1 fruit fly cellular context compared by ENCODE assay signal in the genomic region with DNA sequence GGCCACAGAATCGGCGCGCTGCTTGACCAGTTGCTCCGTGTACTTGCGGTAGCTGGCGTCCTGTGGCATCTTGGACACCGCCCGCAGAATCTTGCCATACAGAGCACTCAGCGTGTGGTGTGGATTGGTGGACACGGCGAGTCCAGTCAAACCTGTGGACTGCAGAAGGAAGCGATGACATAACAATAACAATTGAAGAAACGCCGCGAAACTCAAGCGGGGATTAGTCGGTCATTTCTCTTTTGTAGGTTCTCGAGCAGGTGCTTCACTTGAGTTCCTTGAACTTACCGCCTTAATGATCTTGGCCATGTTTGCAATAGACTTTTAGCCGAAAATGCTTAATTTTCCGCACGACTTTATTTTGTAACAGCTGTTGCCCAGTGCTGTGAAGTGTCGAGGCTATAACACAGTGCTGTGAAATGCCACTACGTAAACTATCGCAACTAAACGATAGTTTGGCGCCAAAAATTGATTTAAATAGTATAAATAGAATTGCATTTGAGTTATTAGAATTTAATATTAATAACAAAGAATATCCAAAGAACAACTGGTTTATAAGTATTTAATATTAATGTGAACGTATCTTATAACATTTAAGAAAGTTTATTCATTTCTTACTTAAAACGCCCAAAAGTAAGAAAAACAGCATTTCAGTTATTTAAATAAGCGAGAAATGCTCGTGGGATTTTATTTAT.
TF ChIP-seq lines count a peak whose summit lies in the region.

Gene ND-13B, minus strand, starts transcription at position 400 of the 695 bp plus-strand sequence.

TF ChIP-seq in whole organism, embryonic, 481 proteins besides CTCF, POLR2A, EP300 and RAD21 (continued from another document and continues in another):
- no peak for TF ChIP-seq eve (GFP tag; optimal IDR thresholded peaks at IDR 0.05; lab: Kevin White, UChicago)
- TF ChIP-seq Fer1 (GFP tag; optimal IDR thresholded peaks at IDR 0.05; lab: Kevin White, UChicago) = peak; percentile 74
- peak; percentile 95 for TF ChIP-seq Ets65A (GFP tag; lab: Kevin White, UChicago)
- peak; percentile 79 for TF ChIP-seq unc-4 (GFP tag; IDR thresholded peaks at IDR 0.05; lab: Robert Waterston, UW; ENCODE audit: partially characterized antibody)
- TF ChIP-seq CG18476 (GFP tag; optimal IDR thresholded peaks at IDR 0.05; lab: Kevin White, UChicago) = no peak
- no peak for TF ChIP-seq NC2β (GFP tag; optimal IDR thresholded peaks at IDR 0.05; lab: Kevin White, UChicago)
- no peak for TF ChIP-seq CG14441 (GFP tag; IDR thresholded peaks at IDR 0.05; lab: Robert Waterston, UW)
- TF ChIP-seq E2f2 (GFP tag; IDR thresholded peaks at IDR 0.05; lab: Robert Waterston, UW) = peak; percentile 90
- no peak for TF ChIP-seq slou (GFP tag; optimal IDR thresholded peaks at IDR 0.05; lab: Kevin White, UChicago)
- TF ChIP-seq mam (GFP tag; optimal IDR thresholded peaks at IDR 0.05; lab: Kevin White, UChicago) = peak; percentile 53
- TF ChIP-seq phol (tag; optimal IDR thresholded peaks at IDR 0.05; lab: Kevin White, UChicago) = peak; percentile 24
- TF ChIP-seq vnd (GFP tag; IDR thresholded peaks at IDR 0.05; lab: Robert Waterston, UW; ENCODE audit: partially characterized antibody) = 0 out of 3 replicates have a peak, but pooled peaks have one; percentile 22
- no peak for TF ChIP-seq Kr (GFP tag; optimal IDR thresholded peaks at IDR 0.05; lab: Kevin White, UChicago)
- TF ChIP-seq crc (GFP tag; optimal IDR thresholded peaks at IDR 0.05; lab: Kevin White, UChicago) = no peak
- no peak for TF ChIP-seq Jarid2 (GFP tag; optimal IDR thresholded peaks at IDR 0.05; lab: Kevin White, UChicago)
- TF ChIP-seq al (GFP tag; IDR thresholded peaks at IDR 0.05; lab: Robert Waterston, UW) = no peak
- no peak for TF ChIP-seq D19A (tag; optimal IDR thresholded peaks at IDR 0.05; lab: Kevin White, UChicago)
- TF ChIP-seq CG2199 (GFP tag; IDR thresholded peaks at IDR 0.05; lab: Robert Waterston, UW) = no peak
- peak; percentile 47 for TF ChIP-seq zfh2 (GFP tag; optimal IDR thresholded peaks at IDR 0.05; lab: Kevin White, UChicago)
- no peak for TF ChIP-seq CG16815 (GFP tag; optimal IDR thresholded peaks at IDR 0.05; lab: Kevin White, UChicago)
- peak; percentile 24 for TF ChIP-seq Sox100B (GFP tag; optimal IDR thresholded peaks at IDR 0.05; lab: Kevin White, UChicago)
- peak; percentile 4 for TF ChIP-seq Xbp1 (GFP tag; optimal IDR thresholded peaks at IDR 0.05; lab: Kevin White, UChicago)
- TF ChIP-seq fu2 (GFP tag; optimal IDR thresholded peaks at IDR 0.05; lab: Kevin White, UChicago) = no peak
- no peak for TF ChIP-seq gt (GFP tag; IDR thresholded peaks at IDR 0.05; lab: Robert Waterston, UW)
- TF ChIP-seq Dad (GFP tag; optimal IDR thresholded peaks at IDR 0.05; lab: Kevin White, UChicago) = peak; percentile 33
- no peak for TF ChIP-seq luna (GFP tag; optimal IDR thresholded peaks at IDR 0.05; lab: Kevin White, UChicago)
- no peak for TF ChIP-seq gcm (GFP tag; optimal IDR thresholded peaks at IDR 0.05; lab: Kevin White, UChicago)
- no peak for TF ChIP-seq D (optimal IDR thresholded peaks at IDR 0.05; lab: Kevin White, UChicago)
- TF ChIP-seq D (GFP tag; optimal IDR thresholded peaks at IDR 0.05; lab: Kevin White, UChicago) = no peak
- TF ChIP-seq CG13123 (GFP tag; optimal IDR thresholded peaks at IDR 0.05; lab: Kevin White, UChicago) = no peak
- TF ChIP-seq CG9215 (GFP tag; IDR thresholded peaks at IDR 0.05; lab: Robert Waterston, UW) = no peak
- peak; percentile 33 for TF ChIP-seq CG7987 (GFP tag; optimal IDR thresholded peaks at IDR 0.05; lab: Kevin White, UChicago)
- TF ChIP-seq CG12659 (GFP tag; optimal IDR thresholded peaks at IDR 0.05; lab: Kevin White, UChicago) = peak; percentile 22
- 0 out of 3 replicates have a peak, but pooled peaks have one; percentile 44 for TF ChIP-seq CG14860 (GFP tag; IDR thresholded peaks at IDR 0.05; lab: Robert Waterston, UW; ENCODE audit: partially characterized antibody)
- no peak for TF ChIP-seq H15 (GFP tag; IDR thresholded peaks at IDR 0.05; lab: Robert Waterston, UW)
- TF ChIP-seq chinmo (GFP tag; IDR thresholded peaks at IDR 0.05; lab: Robert Waterston, UW; ENCODE audit: partially characterized antibody) = peak; percentile 64; the same call in 1 of the 4 replicates
- no peak for TF ChIP-seq cas (GFP tag; IDR thresholded peaks at IDR 0.05; lab: Robert Waterston, UW)
- TF ChIP-seq CG15514 (GFP tag; optimal IDR thresholded peaks at IDR 0.05; lab: Kevin White, UChicago) = peak; percentile 70
- peak; percentile 22 for TF ChIP-seq NfI (GFP tag; optimal IDR thresholded peaks at IDR 0.05; lab: Kevin White, UChicago)
- TF ChIP-seq CG2712 (tag; optimal IDR thresholded peaks at IDR 0.05; lab: Kevin White, UChicago) = no peak
- TF ChIP-seq CG18599 (GFP tag; optimal IDR thresholded peaks at IDR 0.05; lab: Kevin White, UChicago) = peak; percentile 37
- no peak for TF ChIP-seq CG12071 (GFP tag; optimal IDR thresholded peaks at IDR 0.05; lab: Kevin White, UChicago)
- no peak for TF ChIP-seq CG12769 (tag; optimal IDR thresholded peaks at IDR 0.05; lab: Kevin White, UChicago)
- peak; percentile 47 for TF ChIP-seq CG14710 (tag; optimal IDR thresholded peaks at IDR 0.05; lab: Kevin White, UChicago)
- peak; percentile 6 for TF ChIP-seq CG7786 (GFP tag; optimal IDR thresholded peaks at IDR 0.05; lab: Kevin White, UChicago)
- no peak for TF ChIP-seq run (tag; optimal IDR thresholded peaks at IDR 0.05; lab: Kevin White, UChicago)
- peak; percentile 77; the same call in 1 of the 2 replicates for TF ChIP-seq amos (GFP tag; IDR thresholded peaks at IDR 0.05; lab: Robert Waterston, UW; ENCODE audit: partially characterized antibody)
- no peak for TF ChIP-seq Atf-2 (GFP tag; optimal IDR thresholded peaks at IDR 0.05; lab: Kevin White, UChicago)
- peak; percentile 59 for TF ChIP-seq CG4424 (GFP tag; optimal IDR thresholded peaks at IDR 0.05; lab: Kevin White, UChicago)
- no peak for TF ChIP-seq Mad (GFP tag; optimal IDR thresholded peaks at IDR 0.05; lab: Kevin White, UChicago)
- no peak for TF ChIP-seq Oli (tag; optimal IDR thresholded peaks at IDR 0.05; lab: Kevin White, UChicago)
- TF ChIP-seq CG34224 (GFP tag; IDR thresholded peaks at IDR 0.05; lab: Robert Waterston, UW; ENCODE audit: partially characterized antibody) = peak; percentile 85
- TF ChIP-seq HLH54F (GFP tag; optimal IDR thresholded peaks at IDR 0.05; lab: Kevin White, UChicago) = peak; percentile 33
- peak; percentile 70; the same call in 1 of the 3 replicates for TF ChIP-seq Opbp (GFP tag; IDR thresholded peaks at IDR 0.05; lab: Robert Waterston, UW; ENCODE audit: partially characterized antibody)
- TF ChIP-seq CG16779 (GFP tag; IDR thresholded peaks at IDR 0.05; lab: Robert Waterston, UW) = no peak
- no peak for TF ChIP-seq ap (GFP tag; IDR thresholded peaks at IDR 0.05; lab: Robert Waterston, UW)
- no peak for TF ChIP-seq CG15601 (tag; optimal IDR thresholded peaks at IDR 0.05; lab: Kevin White, UChicago)
- TF ChIP-seq CG17568 (GFP tag; optimal IDR thresholded peaks at IDR 0.05; lab: Kevin White, UChicago) = no peak
- TF ChIP-seq CG17361 (GFP tag; IDR thresholded peaks at IDR 0.05; lab: Robert Waterston, UW) = no peak
- peak; percentile 85 for TF ChIP-seq CG6791 (GFP tag; IDR thresholded peaks at IDR 0.05; lab: Robert Waterston, UW; ENCODE audit: partially characterized antibody)
- TF ChIP-seq chm (GFP tag; IDR thresholded peaks at IDR 0.05; lab: Robert Waterston, UW) = no peak
- peak; percentile 9 for TF ChIP-seq Chrac-16 (GFP tag; optimal IDR thresholded peaks at IDR 0.05; lab: Kevin White, UChicago)
- TF ChIP-seq MBD-R2 (GFP tag; IDR thresholded peaks at IDR 0.05; lab: Robert Waterston, UW) = peak; percentile 88
- peak; percentile 1 for TF ChIP-seq MTF-1 (GFP tag; optimal IDR thresholded peaks at IDR 0.05; lab: Kevin White, UChicago; ENCODE audit: borderline replicate concordance)
- no peak for TF ChIP-seq Camta (GFP tag; optimal IDR thresholded peaks at IDR 0.05; lab: Kevin White, UChicago)
- peak; percentile 61; the same call in 1 of the 2 replicates for TF ChIP-seq sna (GFP tag; IDR thresholded peaks at IDR 0.05; lab: Robert Waterston, UW; ENCODE audit: partially characterized antibody)
- no peak for TF ChIP-seq klu (GFP tag; IDR thresholded peaks at IDR 0.05; lab: Robert Waterston, UW)
- peak; percentile 91 for TF ChIP-seq Dp (GFP tag; optimal IDR thresholded peaks at IDR 0.05; lab: Kevin White, UChicago)
- peak; percentile 69 for TF ChIP-seq Sry-δ (GFP tag; optimal IDR thresholded peaks at IDR 0.05; lab: Kevin White, UChicago)
- no peak for TF ChIP-seq bigmax (GFP tag; optimal IDR thresholded peaks at IDR 0.05; lab: Kevin White, UChicago)
- TF ChIP-seq vvl (GFP tag; IDR thresholded peaks at IDR 0.05; lab: Robert Waterston, UW) = peak; percentile 29; the same call in 1 of the 2 replicates
- peak; percentile 84 for TF ChIP-seq CG42726 (GFP tag; IDR thresholded peaks at IDR 0.05; lab: Robert Waterston, UW; ENCODE audit: partially characterized antibody)
- peak; percentile 80 for TF ChIP-seq Dll (GFP tag; IDR thresholded peaks at IDR 0.05; lab: Robert Waterston, UW; ENCODE audit: partially characterized antibody)
- TF ChIP-seq CG4820 (GFP tag; optimal IDR thresholded peaks at IDR 0.05; lab: Kevin White, UChicago) = no peak
- no peak for TF ChIP-seq CG17385 (GFP tag; optimal IDR thresholded peaks at IDR 0.05; lab: Kevin White, UChicago)
- TF ChIP-seq ato (GFP tag; IDR thresholded peaks at IDR 0.05; lab: Robert Waterston, UW; ENCODE audit: partially characterized antibody) = peak; percentile 57; the same call in 1 of the 2 replicates
- TF ChIP-seq bab2 (GFP tag; optimal IDR thresholded peaks at IDR 0.05; lab: Kevin White, UChicago) = no peak
- peak; percentile 39 for TF ChIP-seq stwl (tag; optimal IDR thresholded peaks at IDR 0.05; lab: Kevin White, UChicago)
- peak; percentile 3 for TF ChIP-seq Six4 (GFP tag; optimal IDR thresholded peaks at IDR 0.05; lab: Kevin White, UChicago)
- no peak; the same call in 1 of the 2 replicates for TF ChIP-seq NFAT (GFP tag; IDR thresholded peaks at IDR 0.05; lab: Robert Waterston, UW)
- no peak for TF ChIP-seq CG9727 (GFP tag; optimal IDR thresholded peaks at IDR 0.05; lab: Kevin White, UChicago)
- no peak for TF ChIP-seq CG7372 (GFP tag; IDR thresholded peaks at IDR 0.05; lab: Robert Waterston, UW)
- TF ChIP-seq maf-S (GFP tag; optimal IDR thresholded peaks at IDR 0.05; lab: Kevin White, UChicago) = no peak
- TF ChIP-seq lbe (GFP tag; optimal IDR thresholded peaks at IDR 0.05; lab: Kevin White, UChicago) = peak; percentile 33
- peak; percentile 67 for TF ChIP-seq caup (GFP tag; optimal IDR thresholded peaks at IDR 0.05; lab: Kevin White, UChicago; ENCODE audit: severe bottlenecking)
- TF ChIP-seq CG30020 (tag; optimal IDR thresholded peaks at IDR 0.05; lab: Kevin White, UChicago) = no peak
- peak; percentile 75 for TF ChIP-seq Doc3 (GFP tag; IDR thresholded peaks at IDR 0.05; lab: Robert Waterston, UW; ENCODE audit: partially characterized antibody)
- TF ChIP-seq her (GFP tag; optimal IDR thresholded peaks at IDR 0.05; lab: Kevin White, UChicago) = peak; percentile 16
- peak; percentile 7 for TF ChIP-seq pho (GFP tag; optimal IDR thresholded peaks at IDR 0.05; lab: Kevin White, UChicago)
- TF ChIP-seq CG6683 (GFP tag; optimal IDR thresholded peaks at IDR 0.05; lab: Kevin White, UChicago) = peak; percentile 7
- TF ChIP-seq CG33213 (GFP tag; optimal IDR thresholded peaks at IDR 0.05; lab: Kevin White, UChicago) = peak; percentile 37
- TF ChIP-seq CG17186 (GFP tag; optimal IDR thresholded peaks at IDR 0.05; lab: Kevin White, UChicago) = peak; percentile 30
- peak; percentile 21 for TF ChIP-seq lilli (GFP tag; optimal IDR thresholded peaks at IDR 0.05; lab: Kevin White, UChicago)
- no peak for TF ChIP-seq Sox102F (GFP tag; optimal IDR thresholded peaks at IDR 0.05; lab: Kevin White, UChicago)
- no peak for TF ChIP-seq Aef1 (GFP tag; IDR thresholded peaks at IDR 0.05; lab: Robert Waterston, UW)
- TF ChIP-seq CG7556 (GFP tag; optimal IDR thresholded peaks at IDR 0.05; lab: Kevin White, UChicago) = no peak
- no peak for TF ChIP-seq cato (GFP tag; optimal IDR thresholded peaks at IDR 0.05; lab: Kevin White, UChicago; ENCODE audit: borderline replicate concordance)
- TF ChIP-seq CG1647 (GFP tag; optimal IDR thresholded peaks at IDR 0.05; lab: Kevin White, UChicago) = peak; percentile 47
- TF ChIP-seq onecut (GFP tag; IDR thresholded peaks at IDR 0.05; lab: Robert Waterston, UW) = no peak
- peak; percentile 10 for TF ChIP-seq Dip3 (GFP tag; optimal IDR thresholded peaks at IDR 0.05; lab: Kevin White, UChicago)
- TF ChIP-seq Myb (GFP tag; optimal IDR thresholded peaks at IDR 0.05; lab: Kevin White, UChicago) = peak; percentile 17
- no peak for TF ChIP-seq yki (optimal IDR thresholded peaks at IDR 0.05; lab: Kevin White, UChicago)
- TF ChIP-seq CG1603 (tag; optimal IDR thresholded peaks at IDR 0.05; lab: Kevin White, UChicago) = peak; percentile 6
- peak; percentile 44 for TF ChIP-seq Ets97D (GFP tag; optimal IDR thresholded peaks at IDR 0.05; lab: Kevin White, UChicago)
- peak; percentile 22 for TF ChIP-seq CG4617 (GFP tag; optimal IDR thresholded peaks at IDR 0.05; lab: Kevin White, UChicago; ENCODE audit: borderline replicate concordance)
- peak; percentile 41 for TF ChIP-seq CG3281 (GFP tag; optimal IDR thresholded peaks at IDR 0.05; lab: Kevin White, UChicago)
- no peak for TF ChIP-seq disco-r (GFP tag; optimal IDR thresholded peaks at IDR 0.05; lab: Kevin White, UChicago)
- no peak for TF ChIP-seq fd96Cb (tag; optimal IDR thresholded peaks at IDR 0.05; lab: Kevin White, UChicago)
- TF ChIP-seq nmo (GFP tag; optimal IDR thresholded peaks at IDR 0.05; lab: Kevin White, UChicago) = peak; percentile 25
- no peak for TF ChIP-seq cg (GFP tag; optimal IDR thresholded peaks at IDR 0.05; lab: Kevin White, UChicago)
- peak in 1 of 2 experiments; percentile 10 for TF ChIP-seq dpn (GFP tag; optimal IDR thresholded peaks at IDR 0.05; lab: Kevin White, UChicago)
- peak; percentile 5 for TF ChIP-seq CG30403 (GFP tag; optimal IDR thresholded peaks at IDR 0.05; lab: Kevin White, UChicago)
- peak; percentile 18 for TF ChIP-seq YL-1 (GFP tag; optimal IDR thresholded peaks at IDR 0.05; lab: Kevin White, UChicago)
- TF ChIP-seq CG12299 (tag; optimal IDR thresholded peaks at IDR 0.05; lab: Kevin White, UChicago) = no peak
- TF ChIP-seq B-H2 (GFP tag; optimal IDR thresholded peaks at IDR 0.05; lab: Kevin White, UChicago) = peak; percentile 42
- TF ChIP-seq E2f1 (GFP tag; IDR thresholded peaks at IDR 0.05; lab: Robert Waterston, UW) = no peak
- peak; percentile 40; the same call in 1 of the 2 replicates for TF ChIP-seq slbo (GFP tag; IDR thresholded peaks at IDR 0.05; lab: Robert Waterston, UW)
- peak; percentile 6 for TF ChIP-seq CG13296 (GFP tag; optimal IDR thresholded peaks at IDR 0.05; lab: Kevin White, UChicago)
- no peak for TF ChIP-seq Trl (optimal IDR thresholded peaks at IDR 0.05; lab: Kevin White, UChicago)
- TF ChIP-seq Trl (GFP tag; optimal IDR thresholded peaks at IDR 0.05; lab: Kevin White, UChicago) = no peak
